Worm (Caenorhabditis elegans) whole organism, L4 larva: ENCODE data around the gene nhr-117.

ENCODE experiments used
- ama-1 ChIP-seq: fragments of 150-350 bp; optimal IDR thresholded peaks from 2 replicates; lab custom pipeline; 2014; ENCODE audit warnings: inconsistent platforms, mixed read lengths
- set-16 ChIP-seq: fragments of 200-800 bp; sonication (Bioruptor generic); IDR thresholded peaks from 2 replicates; pipeline ENCODE4 v1.3.6; 2022; ENCODE audit warnings: missing genetic modification reagents, missing genetic modification characterization, missing compliant biosample characterization

DNA sequence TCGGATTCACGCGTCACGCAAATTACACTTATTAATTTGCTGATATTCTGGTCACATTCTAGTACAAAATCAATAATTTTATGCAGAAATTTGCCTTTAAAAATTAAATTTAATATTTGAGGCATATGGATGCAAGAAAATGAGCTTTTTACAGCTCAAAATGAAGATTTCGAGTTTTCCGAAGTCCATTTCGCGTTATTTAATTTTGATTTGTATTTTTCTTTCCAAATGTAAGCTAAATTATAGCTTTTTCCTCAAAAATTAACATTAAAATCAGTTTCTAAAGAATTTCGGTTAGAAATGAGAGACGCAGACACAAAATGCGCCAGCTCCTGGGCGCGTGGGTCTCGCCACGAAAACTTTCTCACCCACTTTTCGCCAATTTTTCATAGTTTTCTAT is 34.4 kb downstream of the nhr-117 start, which contains the start of gene F16B4.6:
- TF ChIP-seq ama-1 (lab: Kevin White, UChicago) (no peak), set-16 (GFP tag; lab: Robert Waterston, UW) (no peak)
